Worm (Caenorhabditis elegans) whole organism, L1 larva: Measurements from ENCODE around the gene ZK669.3.

Experiments
- C16A3.4 ChIP-seq: fragments of 150-350 bp; optimal IDR thresholded peaks from 2 replicates; lab custom pipeline; 2014; ENCODE audit warnings: missing biosample characterization, missing genetic modification characterization
- Y116A8C.19 ChIP-seq: sonication (generic microtip); optimal IDR thresholded peaks from 2 replicates; lab custom pipeline; 2016; ENCODE audit warnings: missing compliant biosample characterization, missing genetic modification characterization, borderline replicate concordance
- alr-1 ChIP-seq: fragments of 200-800 bp; sonication (Bioruptor generic); optimal IDR thresholded peaks from 2 replicates; lab custom pipeline; 2018; ENCODE audit warnings: borderline replicate concordance, mild to moderate bottlenecking, missing genetic modification characterization, missing compliant biosample characterization
- ama-1 ChIP-seq: fragments of 150-350 bp; optimal IDR thresholded peaks from 2 replicates; lab custom pipeline; 2014
- blmp-1 ChIP-seq: fragments of 150-350 bp; optimal IDR thresholded peaks from 2 replicates; lab custom pipeline; 2014; ENCODE audit warnings: missing biosample characterization, missing genetic modification characterization
- ceh-63 ChIP-seq: fragments of 200-800 bp; sonication (Bioruptor generic); optimal IDR thresholded peaks from 2 replicates; lab custom pipeline; 2018; ENCODE audit warnings: mild to moderate bottlenecking, missing genetic modification characterization, missing compliant biosample characterization
- ceh-82 ChIP-seq, 3 experiments: fragments of 150-350 bp in 1 of 3; sonication (generic microtip) in 2 of 3; optimal IDR thresholded peaks; 2 replicates each; lab custom pipeline; 2014 to 2017; ENCODE audit warnings: missing biosample characterization in 3 of 3, missing genetic modification characterization in 3 of 3
- ceh-88 ChIP-seq: fragments of 200-800 bp; sonication (Bioruptor generic); IDR thresholded peaks from 2 replicates; pipeline ENCODE4 v1.3.6; 2022; ENCODE audit warnings: missing genetic modification characterization, missing compliant biosample characterization
- efl-3 ChIP-seq: fragments of 200-800 bp; sonication (Bioruptor generic); optimal IDR thresholded peaks from 2 replicates; lab custom pipeline; 2018; ENCODE audit warnings: mild to moderate bottlenecking, missing genetic modification characterization, missing compliant biosample characterization
- egl-13 ChIP-seq: sonication (generic microtip); optimal IDR thresholded peaks from 2 replicates; lab custom pipeline; 2016; ENCODE audit warnings: missing genotype, missing genetic modification reagents, missing genetic modification characterization, missing compliant biosample characterization
- egl-27 ChIP-seq, 2 experiments: fragments of 150-350 bp in 1 of 2; sonication (generic microtip); optimal IDR thresholded peaks; 3 replicates each; lab custom pipeline; 2017 to 2018; ENCODE audit warnings: missing biosample characterization in 2 of 2, missing genetic modification characterization in 2 of 2, missing genetic modification reagents in 2 of 2
- elt-3 ChIP-seq, 6 experiments: fragments of 150-350 bp in 1 of 6; sonication (generic microtip); optimal IDR thresholded peaks; 2 replicates each; lab custom pipeline; 2017 to 2018; ENCODE audit warnings: missing biosample characterization in 6 of 6, missing genetic modification characterization in 6 of 6, inconsistent platforms in 1 of 6
- ets-5 ChIP-seq: fragments of 200-800 bp; sonication (Bioruptor generic); IDR thresholded peaks from 2 replicates; pipeline ENCODE4 v1.3.6; 2022; ENCODE audit warnings: missing genetic modification characterization, missing compliant biosample characterization
- fkh-8 ChIP-seq: sonication (generic microtip); optimal IDR thresholded peaks from 2 replicates; lab custom pipeline; 2016; ENCODE audit warnings: mild to moderate bottlenecking, missing genetic modification characterization, missing compliant biosample characterization
- hlh-17 ChIP-seq: fragments of 200-800 bp; sonication (Bioruptor generic); optimal IDR thresholded peaks from 2 replicates; lab custom pipeline; 2018; ENCODE audit warnings: missing genetic modification characterization, mild to moderate bottlenecking, missing compliant biosample characterization, moderate library complexity, borderline replicate concordance
- hlh-4 ChIP-seq: sonication (generic microtip); optimal IDR thresholded peaks from 2 replicates; lab custom pipeline; 2016; ENCODE audit warnings: mild to moderate bottlenecking, missing genetic modification characterization, missing compliant biosample characterization
- hpl-2 ChIP-seq: fragments of 150-350 bp; optimal IDR thresholded peaks from 2 replicates; lab custom pipeline; 2014; ENCODE audit warnings: missing biosample characterization, missing genetic modification reagents, missing genetic modification characterization
- jun-1 ChIP-seq: fragments of 150-350 bp; optimal IDR thresholded peaks from 2 replicates; lab custom pipeline; 2014; ENCODE audit warnings: missing biosample characterization, missing genetic modification reagents, missing genetic modification characterization
- lin-13 ChIP-seq: fragments of 150-350 bp; optimal IDR thresholded peaks from 2 replicates; lab custom pipeline; 2014; ENCODE audit warnings: missing biosample characterization, missing genetic modification reagents, missing genetic modification characterization
- lin-14 ChIP-seq: fragments of 200-800 bp; sonication (Bioruptor generic); optimal IDR thresholded peaks from 2 replicates; lab custom pipeline; 2018; ENCODE audit warnings: mild to moderate bottlenecking, missing genetic modification characterization, moderate library complexity, missing compliant biosample characterization
- lin-15B ChIP-seq: fragments of 150-350 bp; sonication (generic microtip); optimal IDR thresholded peaks from 3 replicates; lab custom pipeline; 2014; ENCODE audit warnings: missing biosample characterization, missing genetic modification characterization
- lin-35 ChIP-seq, 2 experiments: fragments of 150-350 bp; optimal IDR thresholded peaks; 2 replicates each; lab custom pipeline; 2014; ENCODE audit warnings: missing biosample characterization in 2 of 2, missing genetic modification characterization in 2 of 2, missing genetic modification reagents in 2 of 2
- lsy-2 ChIP-seq, 2 experiments: fragments of 150-350 bp; optimal IDR thresholded peaks; 2 replicates each; lab custom pipeline; 2014; ENCODE audit warnings: missing biosample characterization in 2 of 2, missing genetic modification characterization in 2 of 2
- mdl-1 ChIP-seq, 2 experiments: fragments of 150-350 bp; optimal IDR thresholded peaks; 2 replicates each; lab custom pipeline; 2014 to 2017; ENCODE audit warnings: missing biosample characterization in 2 of 2, missing genetic modification characterization in 2 of 2, inconsistent platforms in 1 of 2
- mef-2 ChIP-seq: fragments of 150-350 bp; optimal IDR thresholded peaks from 2 replicates; lab custom pipeline; 2014; ENCODE audit warnings: missing biosample characterization, missing genetic modification characterization
- mep-1 ChIP-seq: fragments of 150-350 bp; optimal IDR thresholded peaks from 2 replicates; lab custom pipeline; 2014; ENCODE audit warnings: missing biosample characterization, missing genetic modification characterization
- nhr-12 ChIP-seq: sonication (generic microtip); optimal IDR thresholded peaks from 2 replicates; lab custom pipeline; 2017; ENCODE audit warnings: missing biosample characterization, missing genetic modification characterization
- nhr-19 ChIP-seq: fragments of 200-800 bp; sonication (Bioruptor generic); conservative IDR thresholded peaks from 2 replicates; pipeline ENCODE4 v1.3.6; 2022; ENCODE audit warnings: missing genetic modification characterization, missing compliant biosample characterization
- nhr-20 ChIP-seq: sonication (generic microtip); optimal IDR thresholded peaks from 2 replicates; lab custom pipeline; 2016; ENCODE audit warnings: mild to moderate bottlenecking, missing genetic modification characterization, missing compliant biosample characterization
- nhr-28 ChIP-seq: fragments of 150-350 bp; optimal IDR thresholded peaks from 2 replicates; lab custom pipeline; 2014; ENCODE audit warnings: missing biosample characterization, missing genetic modification characterization
- nhr-76 ChIP-seq: sonication (generic microtip); optimal IDR thresholded peaks from 2 replicates; lab custom pipeline; 2017; ENCODE audit warnings: missing biosample characterization, missing genetic modification characterization
- nhr-77 ChIP-seq: fragments of 150-350 bp; optimal IDR thresholded peaks from 2 replicates; lab custom pipeline; 2014; ENCODE audit warnings: missing biosample characterization, missing genetic modification characterization
- nhr-90 ChIP-seq: sonication (generic microtip); optimal IDR thresholded peaks from 2 replicates; lab custom pipeline; 2016; ENCODE audit warnings: mild to moderate bottlenecking, missing genetic modification characterization, missing compliant biosample characterization; ENCODE audit not compliant: poor library complexity
- pag-3 ChIP-seq: sonication (generic microtip); optimal IDR thresholded peaks from 2 replicates; lab custom pipeline; 2017; ENCODE audit warnings: missing genetic modification characterization, mild to moderate bottlenecking, missing compliant biosample characterization, antibody characterized with exemption, borderline replicate concordance; ENCODE audit not compliant: insufficient read depth
- rnt-1 ChIP-seq: sonication (generic microtip); optimal IDR thresholded peaks from 2 replicates; lab custom pipeline; 2016; ENCODE audit warnings: mild to moderate bottlenecking, missing genetic modification characterization, moderate library complexity, missing compliant biosample characterization
- skn-1 ChIP-seq: fragments of 150-350 bp; optimal IDR thresholded peaks from 2 replicates; lab custom pipeline; 2014; ENCODE audit warnings: missing biosample characterization, missing genetic modification characterization
- snpc-4 ChIP-seq: fragments of 150-350 bp; optimal IDR thresholded peaks from 2 replicates; lab custom pipeline; 2014; ENCODE audit warnings: missing biosample characterization, missing genetic modification characterization
- snu-23 ChIP-seq: sonication (generic microtip); optimal IDR thresholded peaks from 2 replicates; lab custom pipeline; 2016; ENCODE audit warnings: missing genetic modification characterization, missing compliant biosample characterization
- sox-4 ChIP-seq: sonication (generic microtip); optimal IDR thresholded peaks from 2 replicates; lab custom pipeline; 2016; ENCODE audit warnings: missing genetic modification characterization, missing compliant biosample characterization
- sptf-1 ChIP-seq: fragments of 150-350 bp; optimal IDR thresholded peaks from 2 replicates; lab custom pipeline; 2014; ENCODE audit warnings: missing biosample characterization, missing genetic modification characterization
- sup-37 ChIP-seq: fragments of 200-800 bp; sonication (Bioruptor generic); optimal IDR thresholded peaks from 2 replicates; lab custom pipeline; 2018; ENCODE audit warnings: mild to moderate bottlenecking, missing genetic modification characterization, missing compliant biosample characterization
- swsn-7 ChIP-seq: sonication (generic microtip); optimal IDR thresholded peaks from 2 replicates; lab custom pipeline; 2016; ENCODE audit warnings: missing genetic modification characterization, missing compliant biosample characterization
- tbx-2 ChIP-seq: sonication (generic microtip); optimal IDR thresholded peaks from 2 replicates; lab custom pipeline; 2016; ENCODE audit warnings: missing genetic modification characterization, missing compliant biosample characterization
- tlp-1 ChIP-seq: fragments of 150-350 bp; optimal IDR thresholded peaks from 2 replicates; lab custom pipeline; 2014; ENCODE audit warnings: missing biosample characterization, missing genetic modification characterization
- unc-130 ChIP-seq: fragments of 150-350 bp; optimal IDR thresholded peaks from 2 replicates; lab custom pipeline; 2017; ENCODE audit warnings: missing biosample characterization, missing genetic modification characterization, inconsistent platforms
- unc-30 ChIP-seq: sonication (generic microtip); optimal IDR thresholded peaks from 2 replicates; lab custom pipeline; 2017; ENCODE audit warnings: missing biosample characterization, missing genetic modification characterization
- unc-86 ChIP-seq: sonication (generic microtip); optimal IDR thresholded peaks from 2 replicates; lab custom pipeline; 2016; ENCODE audit warnings: missing genetic modification characterization, missing compliant biosample characterization
- zag-1 ChIP-seq: fragments of 150-350 bp; optimal IDR thresholded peaks from 2 replicates; lab custom pipeline; 2014; ENCODE audit warnings: missing biosample characterization, missing genetic modification characterization
- zip-4 ChIP-seq: fragments of 200-800 bp; sonication (Bioruptor generic); optimal IDR thresholded peaks from 2 replicates; lab custom pipeline; 2018; ENCODE audit warnings: mild to moderate bottlenecking, missing genetic modification characterization, moderate library complexity, missing compliant biosample characterization
- ztf-4 ChIP-seq: fragments of 150-350 bp; optimal IDR thresholded peaks from 2 replicates; lab custom pipeline; 2014; ENCODE audit warnings: missing biosample characterization, missing genetic modification characterization

The ZK669.3 gene

DNA sequence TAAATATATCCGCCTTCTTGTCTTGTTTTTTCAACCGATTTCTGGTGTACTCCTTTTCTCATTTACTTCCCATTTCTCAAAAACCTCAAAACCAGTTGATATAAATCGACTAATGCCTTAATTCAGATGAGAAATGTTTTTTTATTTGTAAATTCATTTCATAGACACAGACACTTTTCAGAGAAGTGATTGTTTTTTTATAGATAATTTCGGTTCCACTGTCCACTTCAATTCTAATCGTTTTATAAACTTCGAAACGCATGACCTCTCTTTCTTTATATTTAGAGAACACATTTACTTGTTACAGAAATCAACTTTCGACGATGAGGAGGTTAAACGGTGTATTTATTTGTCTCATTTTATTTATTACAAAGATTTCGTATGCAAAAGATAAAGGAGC is at the start of gene ZK669.3:
Gene ZK669.3 (plus strand): TSS at position 301 of the 400 bp plus-strand sequence.
- TF ChIP-seq rnt-1 (tag; lab: Kevin White, UChicago) (no peak), zag-1 (tag; lab: Kevin White, UChicago) (no peak), lin-15B (no peak), elt-3 (tag; optimal IDR thresholded peaks at IDR 0.05; lab: Kevin White, UChicago) (peak in 1 of 6 experiments; percentile 1)

ce11 chrII:7891869-7892615 is 48.9 kb upstream of the ZK669.3 start:
- TF ChIP-seq unc-30 (tag; lab: Kevin White, UChicago): no peak
- TF ChIP-seq lin-14: peak; percentile 87
- peak; percentile 58 for TF ChIP-seq ama-1 (lab: Kevin White, UChicago)
- TF ChIP-seq nhr-20 (tag; lab: Kevin White, UChicago): no peak
- no peak for TF ChIP-seq sptf-1
- peak in 1 of 2 experiments; percentile 9 for TF ChIP-seq lin-35 (GFP tag; optimal IDR thresholded peaks at IDR 0.05; lab: Kevin White, UChicago)
- TF ChIP-seq nhr-28 (tag; lab: Kevin White, UChicago): no peak
- TF ChIP-seq ets-5 (GFP tag; lab: Robert Waterston, UW): no peak
- TF ChIP-seq ceh-88: no peak
- TF ChIP-seq efl-3: no peak
- TF ChIP-seq unc-86 (tag; lab: Kevin White, UChicago): no peak
- TF ChIP-seq mep-1 (tag; lab: Kevin White, UChicago): peak; percentile 69
- peak in 1 of 2 experiments; percentile 1 for TF ChIP-seq mdl-1 (tag; optimal IDR thresholded peaks at IDR 0.05; lab: Kevin White, UChicago)
- TF ChIP-seq skn-1 (tag; lab: Kevin White, UChicago): no peak
- peak; percentile 2 for TF ChIP-seq egl-13
- TF ChIP-seq mef-2: no peak
- no peak for TF ChIP-seq C16A3.4 (tag; lab: Kevin White, UChicago)
- TF ChIP-seq hpl-2 (GFP tag; lab: Kevin White, UChicago): no peak
- TF ChIP-seq hlh-4 (tag; lab: Kevin White, UChicago): no peak
- no peak for TF ChIP-seq alr-1 (tag; lab: Kevin White, UChicago)
- peak; percentile 48 for TF ChIP-seq snu-23
- TF ChIP-seq lin-13 (GFP tag; lab: Kevin White, UChicago): no peak
- no peak for TF ChIP-seq nhr-76 (tag; lab: Kevin White, UChicago)
- TF ChIP-seq nhr-77 (tag; lab: Kevin White, UChicago): no peak
- TF ChIP-seq fkh-8 (tag; lab: Kevin White, UChicago): peak; percentile 53
- TF ChIP-seq snpc-4 (tag; lab: Kevin White, UChicago): no peak
- no peak for TF ChIP-seq pag-3 (tag; lab: Kevin White, UChicago)
- TF ChIP-seq blmp-1 (tag; lab: Kevin White, UChicago): peak; percentile 73
- no peak for TF ChIP-seq sox-4 (tag; lab: Kevin White, UChicago)
- TF ChIP-seq unc-130 (tag; lab: Kevin White, UChicago): no peak
- no peak for TF ChIP-seq jun-1 (tag; lab: Kevin White, UChicago)
- TF ChIP-seq Y116A8C.19 (tag; lab: Kevin White, UChicago): no peak
- no peak for TF ChIP-seq ceh-63 (GFP tag; lab: Kevin White, UChicago)
- no peak for TF ChIP-seq hlh-17 (GFP tag; lab: Kevin White, UChicago)
- TF ChIP-seq zip-4 (GFP tag; lab: Kevin White, UChicago): no peak
- no peak for TF ChIP-seq nhr-90 (tag; lab: Kevin White, UChicago)
- TF ChIP-seq tbx-2 (tag; lab: Kevin White, UChicago): peak; percentile 39
- TF ChIP-seq sup-37: no peak
- TF ChIP-seq lsy-2 (tag; optimal IDR thresholded peaks at IDR 0.05; lab: Kevin White, UChicago): peak in 1 of 2 experiments; percentile 45
- TF ChIP-seq egl-27 (tag; optimal IDR thresholded peaks at IDR 0.05; lab: Kevin White, UChicago): no peak
- no peak for TF ChIP-seq ceh-82 (tag; optimal IDR thresholded peaks at IDR 0.05; lab: Kevin White, UChicago)
- no peak for TF ChIP-seq ztf-4 (tag; lab: Kevin White, UChicago)
- TF ChIP-seq nhr-12: no peak
- TF ChIP-seq nhr-19 (GFP tag; lab: Robert Waterston, UW): no peak
- TF ChIP-seq swsn-7 (tag; lab: Kevin White, UChicago): peak; percentile 46
- peak; percentile 15 for TF ChIP-seq tlp-1
